Fruit fly (Drosophila melanogaster) whole organism, embryonic: ENCODE data around the gene dbe.

ENCODE experiments used
- CG10565 ChIP-seq: fragments of 200-800 bp; sonication (Bioruptor generic); optimal IDR thresholded peaks from 3 replicates; lab custom pipeline; 2016; ENCODE audit warnings: missing biosample characterization, mild to moderate bottlenecking, missing genetic modification characterization
- CG10654 ChIP-seq: fragments of 200-800 bp; sonication (Bioruptor generic); optimal IDR thresholded peaks from 2 replicates; lab custom pipeline; 2016; ENCODE audit warnings: missing biosample characterization, missing genetic modification characterization
- CG11504 ChIP-seq: fragments of 200-800 bp; sonication (Bioruptor generic); optimal IDR thresholded peaks from 3 replicates; lab custom pipeline; 2019; ENCODE audit warnings: missing biosample characterization, mild to moderate bottlenecking, missing genetic modification characterization, moderate library complexity
- CG12299 ChIP-seq: fragments of 200-800 bp; sonication (Bioruptor generic); optimal IDR thresholded peaks from 2 replicates; lab custom pipeline; 2018; ENCODE audit warnings: missing biosample characterization, mild to moderate bottlenecking, missing genetic modification characterization
- CG12744 ChIP-seq: fragments of 200-800 bp; sonication (Bioruptor generic); optimal IDR thresholded peaks from 2 replicates; lab custom pipeline; 2016; ENCODE audit warnings: missing biosample characterization, missing genetic modification characterization
- CG12769 ChIP-seq: fragments of 200-800 bp; sonication (Bioruptor generic); optimal IDR thresholded peaks from 2 replicates; lab custom pipeline; 2019; ENCODE audit warnings: missing biosample characterization, mild to moderate bottlenecking, missing genetic modification characterization, moderate library complexity
- CG13624 ChIP-seq: fragments of 200-800 bp; sonication (Bioruptor generic); optimal IDR thresholded peaks from 2 replicates; lab custom pipeline; 2016; ENCODE audit warnings: missing biosample characterization, missing genetic modification characterization
- CG13775 ChIP-seq: fragments of 200-800 bp; sonication (Bioruptor generic); optimal IDR thresholded peaks from 3 replicates; lab custom pipeline; 2017; ENCODE audit warnings: missing biosample characterization, mild to moderate bottlenecking, missing genetic modification characterization
- CG17829 ChIP-seq: fragments of 200-800 bp; optimal IDR thresholded peaks from 2 replicates; lab custom pipeline; 2019; ENCODE audit warnings: missing biosample characterization, mild to moderate bottlenecking, missing genetic modification characterization, moderate library complexity
- CG30020 ChIP-seq: fragments of 200-800 bp; optimal IDR thresholded peaks from 2 replicates; lab custom pipeline; 2019; ENCODE audit warnings: missing biosample characterization, mild to moderate bottlenecking, missing genetic modification characterization, moderate library complexity
- CG30403 ChIP-seq: fragments of 200-800 bp; sonication (Bioruptor generic); optimal IDR thresholded peaks from 3 replicates; lab custom pipeline; 2016; ENCODE audit warnings: missing biosample characterization, missing genetic modification characterization
- CG32532 ChIP-seq: fragments of 200-800 bp; sonication (Bioruptor generic); IDR thresholded peaks from 2 replicates; pipeline ENCODE4 v1.3.6; 2022; ENCODE audit warnings: missing biosample characterization, missing genetic modification characterization
- CG34422 ChIP-seq: fragments of 200-800 bp; sonication (Bioruptor generic); IDR thresholded peaks from 3 replicates; pipeline ENCODE4 v1.3.6; 2022; ENCODE audit warnings: missing biosample characterization, missing genetic modification characterization
- CG6689 ChIP-seq: fragments of 200-800 bp; sonication (Bioruptor generic); IDR thresholded peaks from 2 replicates; pipeline ENCODE4 v1.3.6; 2022; ENCODE audit warnings: missing biosample characterization, missing genetic modification characterization
- CG7372 ChIP-seq: fragments of 200-800 bp; sonication (Bioruptor generic); IDR thresholded peaks from 2 replicates; pipeline ENCODE4 v1.3.6; 2022; ENCODE audit warnings: missing biosample characterization, missing genetic modification characterization
- CG8089 ChIP-seq: fragments of 200-800 bp; sonication (Bioruptor generic); optimal IDR thresholded peaks from 3 replicates; lab custom pipeline; 2016; ENCODE audit warnings: missing biosample characterization, missing genetic modification characterization
- CG8765 ChIP-seq: fragments of 200-800 bp; sonication (Bioruptor generic); IDR thresholded peaks from 2 replicates; pipeline ENCODE4 v1.3.6; 2022; ENCODE audit warnings: missing biosample characterization, missing genetic modification characterization
- CG8924 ChIP-seq: fragments of 200-800 bp; optimal IDR thresholded peaks from 3 replicates; lab custom pipeline; 2019; ENCODE audit warnings: missing biosample characterization, mild to moderate bottlenecking, missing genetic modification characterization, moderate library complexity
- Dll ChIP-seq: fragments of 200-800 bp; sonication (Bioruptor generic); IDR thresholded peaks from 4 replicates; pipeline ENCODE4 v1.3.6; 2022; ENCODE audit warnings: missing biosample characterization, missing genetic modification characterization; ENCODE audit not compliant: partially characterized antibody
- Fer3 ChIP-seq: fragments of 200-800 bp; sonication (Bioruptor generic); optimal IDR thresholded peaks from 2 replicates; lab custom pipeline; 2018; ENCODE audit warnings: missing biosample characterization, mild to moderate bottlenecking, missing genetic modification characterization, moderate library complexity
- Hmr ChIP-seq: fragments of 200-800 bp; sonication (Bioruptor generic); optimal IDR thresholded peaks from 3 replicates; lab custom pipeline; 2017; ENCODE audit warnings: mild to moderate bottlenecking, missing biosample characterization, missing genetic modification reagents, missing genetic modification characterization
- Myb ChIP-seq: fragments of 200-800 bp; sonication (Bioruptor generic); optimal IDR thresholded peaks from 2 replicates; lab custom pipeline; 2016; ENCODE audit warnings: missing biosample characterization, missing genetic modification characterization
- Opbp ChIP-seq: fragments of 200-800 bp; sonication (Bioruptor generic); IDR thresholded peaks from 3 replicates; pipeline ENCODE4 v1.3.6; 2022; ENCODE audit warnings: missing biosample characterization, missing genetic modification characterization; ENCODE audit not compliant: partially characterized antibody
- PHDP ChIP-seq: fragments of 200-800 bp; sonication (Bioruptor generic); optimal IDR thresholded peaks from 3 replicates; lab custom pipeline; 2018; ENCODE audit warnings: missing biosample characterization, mild to moderate bottlenecking, missing genetic modification characterization, moderate library complexity
- Ptx1 ChIP-seq: fragments of 200-800 bp; sonication (Bioruptor generic); IDR thresholded peaks from 2 replicates; pipeline ENCODE4 v1.3.6; 2022; ENCODE audit warnings: missing biosample characterization, missing genetic modification characterization
- abd-A ChIP-seq: fragments of 200-800 bp; sonication (Bioruptor generic); optimal IDR thresholded peaks from 3 replicates; lab custom pipeline; 2019; ENCODE audit warnings: missing biosample characterization, mild to moderate bottlenecking, missing genetic modification characterization, moderate library complexity
- ash1 ChIP-seq: fragments of 200-800 bp; sonication (Bioruptor generic); optimal IDR thresholded peaks from 2 replicates; lab custom pipeline; 2018; ENCODE audit warnings: missing biosample characterization, mild to moderate bottlenecking, missing genetic modification characterization
- cad ChIP-seq: fragments of >200 bp; optimal IDR thresholded peaks from 2 replicates; lab custom pipeline; 2017; ENCODE audit warnings: missing biosample characterization, missing genetic modification characterization
- dati ChIP-seq: fragments of 200-800 bp; sonication (Bioruptor generic); IDR thresholded peaks from 2 replicates; pipeline ENCODE4 v1.3.6; 2022; ENCODE audit warnings: missing biosample characterization, missing genetic modification characterization
- ftz-f1 ChIP-seq: fragments of 200-800 bp; sonication (Bioruptor generic); optimal IDR thresholded peaks from 2 replicates; lab custom pipeline; 2016; ENCODE audit warnings: missing biosample characterization, missing genetic modification characterization
- fu2 ChIP-seq: fragments of 200-800 bp; sonication (Bioruptor generic); optimal IDR thresholded peaks from 2 replicates; lab custom pipeline; 2016; ENCODE audit warnings: missing biosample characterization, missing genetic modification characterization
- gcm ChIP-seq: fragments of 200-800 bp; sonication (Bioruptor generic); optimal IDR thresholded peaks from 2 replicates; lab custom pipeline; 2019; ENCODE audit warnings: missing biosample characterization, mild to moderate bottlenecking, missing genetic modification characterization, moderate library complexity
- gem ChIP-seq: fragments of 200-800 bp; sonication (Bioruptor generic); optimal IDR thresholded peaks from 2 replicates; lab custom pipeline; 2019; ENCODE audit warnings: missing biosample characterization, mild to moderate bottlenecking, missing genetic modification characterization, moderate library complexity
- grau ChIP-seq: fragments of 200-800 bp; optimal IDR thresholded peaks from 3 replicates; lab custom pipeline; 2019; ENCODE audit warnings: missing biosample characterization, mild to moderate bottlenecking, missing genetic modification characterization, moderate library complexity
- gsb-n ChIP-seq: fragments of 200-800 bp; sonication (Bioruptor generic); optimal IDR thresholded peaks from 3 replicates; lab custom pipeline; 2018; ENCODE audit warnings: missing biosample characterization, mild to moderate bottlenecking, missing genetic modification characterization
- her ChIP-seq: fragments of 200-800 bp; sonication (Bioruptor generic); optimal IDR thresholded peaks from 2 replicates; lab custom pipeline; 2016; ENCODE audit warnings: missing biosample characterization, missing genetic modification characterization
- hth ChIP-seq: fragments of >200 bp; optimal IDR thresholded peaks from 2 replicates; lab custom pipeline; 2017; ENCODE audit warnings: inconsistent platforms
- ind ChIP-seq: fragments of 200-800 bp; sonication (Bioruptor generic); optimal IDR thresholded peaks from 3 replicates; lab custom pipeline; 2016; ENCODE audit warnings: missing biosample characterization, missing genetic modification characterization
- jumu ChIP-seq: fragments of 200-800 bp; sonication (Bioruptor generic); optimal IDR thresholded peaks from 3 replicates; lab custom pipeline; 2016; ENCODE audit warnings: missing biosample characterization, missing genetic modification characterization
- knrl ChIP-seq: fragments of 200-800 bp; sonication (Bioruptor generic); IDR thresholded peaks from 3 replicates; pipeline ENCODE4 v1.3.6; 2022; ENCODE audit warnings: missing biosample characterization, missing genetic modification characterization; ENCODE audit not compliant: partially characterized antibody
- lab ChIP-seq: fragments of 200-800 bp; sonication (Bioruptor generic); optimal IDR thresholded peaks from 3 replicates; lab custom pipeline; 2017; ENCODE audit warnings: missing biosample characterization, missing genetic modification characterization, mild to moderate bottlenecking, moderate library complexity, missing genetic modification reagents
- nom ChIP-seq: fragments of 200-800 bp; sonication (Bioruptor generic); optimal IDR thresholded peaks from 2 replicates; lab custom pipeline; 2017; ENCODE audit warnings: missing biosample characterization, missing genetic modification characterization, mild to moderate bottlenecking, moderate library complexity, missing genetic modification reagents
- onecut ChIP-seq: fragments of 200-800 bp; sonication (Bioruptor generic); IDR thresholded peaks from 2 replicates; pipeline ENCODE4 v1.3.6; 2022; ENCODE audit warnings: missing biosample characterization, missing genetic modification characterization
- org-1 ChIP-seq: fragments of 200-800 bp; sonication (Bioruptor generic); optimal IDR thresholded peaks from 2 replicates; lab custom pipeline; 2017; ENCODE audit warnings: missing biosample characterization, missing genetic modification characterization
- pita ChIP-seq: fragments of 200-800 bp; sonication (Bioruptor generic); optimal IDR thresholded peaks from 2 replicates; lab custom pipeline; 2017; ENCODE audit warnings: missing biosample characterization, mild to moderate bottlenecking, missing genetic modification characterization
- sisA ChIP-seq: fragments of 200-800 bp; sonication (Bioruptor generic); IDR thresholded peaks from 2 replicates; pipeline ENCODE4 v1.3.6; 2022; ENCODE audit warnings: missing biosample characterization, missing genetic modification characterization
- stc ChIP-seq: fragments of 200-800 bp; sonication (Bioruptor generic); IDR thresholded peaks from 2 replicates; pipeline ENCODE4 v1.3.6; 2022; ENCODE audit warnings: missing biosample characterization, missing genetic modification characterization
- tap ChIP-seq: fragments of 200-800 bp; optimal IDR thresholded peaks from 3 replicates; lab custom pipeline; 2019; ENCODE audit warnings: missing biosample characterization, mild to moderate bottlenecking, missing genetic modification characterization, moderate library complexity
- trem ChIP-seq: fragments of 200-800 bp; optimal IDR thresholded peaks from 3 replicates; lab custom pipeline; 2019; ENCODE audit warnings: missing biosample characterization, mild to moderate bottlenecking, missing genetic modification characterization, moderate library complexity
- wor ChIP-seq: fragments of 200-800 bp; sonication (Bioruptor generic); IDR thresholded peaks from 2 replicates; pipeline ENCODE4 v1.3.6; 2022; ENCODE audit warnings: missing biosample characterization, missing genetic modification characterization

The dbe gene

DNA sequence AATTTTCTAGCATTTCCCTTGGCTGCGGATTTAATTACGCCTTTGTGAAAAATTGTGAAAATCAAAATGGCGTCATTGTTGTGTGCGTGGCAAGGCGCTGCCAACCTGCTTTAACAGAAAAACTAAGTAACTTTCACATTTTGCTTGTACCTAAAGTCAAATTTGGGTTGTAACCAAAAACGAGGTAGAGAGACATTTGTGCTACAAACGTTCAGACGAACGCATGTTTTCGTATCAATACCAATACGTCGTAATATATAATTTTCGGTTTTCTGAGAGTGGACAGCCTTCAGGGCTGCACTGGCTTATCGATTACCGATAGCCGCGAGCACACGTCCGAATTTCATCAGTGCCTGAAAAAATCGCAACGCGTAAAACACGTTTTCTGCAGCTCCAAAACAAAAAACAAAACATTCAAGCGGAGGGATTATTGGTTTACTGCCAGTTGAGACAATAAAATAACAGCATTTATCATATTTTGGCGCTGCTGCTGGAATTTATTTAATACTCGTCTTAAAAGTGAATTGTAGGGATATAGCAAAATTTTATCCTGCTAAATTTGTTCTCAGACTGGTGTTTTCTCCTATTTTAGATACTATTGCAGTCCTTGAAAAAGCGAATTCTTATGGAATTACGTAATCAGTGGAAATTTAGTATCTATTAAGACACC lies 1.2 kb upstream of the dbe start (continued):
- TF ChIP-seq Dll (GFP tag; lab: Robert Waterston, UW) (peak; percentile 50; the same call in 1 of the 4 replicates), knrl (GFP tag; lab: Robert Waterston, UW) (peak; percentile 52; the same call in 2 of the 3 replicates), dati (GFP tag; lab: Robert Waterston, UW) (0 out of 2 replicates have a peak, but pooled peaks have one; percentile 10), pita (GFP tag; lab: Kevin White, UChicago) (no peak), org-1 (GFP tag; lab: Kevin White, UChicago) (peak; percentile 59), Fer3 (peak; percentile 48), CG30020 (tag; lab: Kevin White, UChicago) (no peak), wor (GFP tag; lab: Robert Waterston, UW) (no peak), fu2 (GFP tag; lab: Kevin White, UChicago) (peak; percentile 64), sisA (GFP tag; lab: Robert Waterston, UW) (peak; percentile 80), Opbp (GFP tag; lab: Robert Waterston, UW) (peak; percentile 43; the same call in 1 of the 3 replicates), stc (GFP tag; lab: Robert Waterston, UW) (peak; percentile 68), CG13775 (GFP tag; lab: Kevin White, UChicago) (peak; percentile 69), CG8089 (GFP tag; lab: Kevin White, UChicago) (peak; percentile 50), CG10654 (GFP tag; lab: Kevin White, UChicago) (peak; percentile 60), CG13624 (GFP tag; lab: Kevin White, UChicago) (peak; percentile 92), Hmr (GFP tag; lab: Kevin White, UChicago) (peak; percentile 50), grau (tag; lab: Kevin White, UChicago) (peak; percentile 68), gcm (no peak), lab (GFP tag; lab: Kevin White, UChicago) (peak; percentile 71), onecut (GFP tag; lab: Robert Waterston, UW) (peak; percentile 79), her (peak; percentile 77), gsb-n (tag; lab: Kevin White, UChicago) (peak; percentile 46), trem (tag; lab: Kevin White, UChicago) (peak; percentile 100), PHDP (tag; lab: Kevin White, UChicago) (peak; percentile 50), ind (GFP tag; lab: Kevin White, UChicago) (peak; percentile 78), tap (tag; lab: Kevin White, UChicago) (no peak), Myb (GFP tag; lab: Kevin White, UChicago) (peak; percentile 41), abd-A (tag; lab: Kevin White, UChicago) (no peak), ash1 (GFP tag; lab: Kevin White, UChicago) (no peak), CG12769 (tag; lab: Kevin White, UChicago) (peak; percentile 63), CG8924 (tag; lab: Kevin White, UChicago) (peak; percentile 68), ftz-f1 (GFP tag; lab: Kevin White, UChicago) (no peak), jumu (GFP tag; lab: Kevin White, UChicago) (peak; percentile 70), CG12299 (tag; lab: Kevin White, UChicago) (no peak), CG6689 (peak; percentile 81), nom (GFP tag; lab: Kevin White, UChicago) (no peak), CG32532 (GFP tag; lab: Robert Waterston, UW) (peak; percentile 84), hth (lab: Kevin White, UChicago) (no peak), CG11504 (peak; percentile 62), CG34422 (GFP tag; lab: Robert Waterston, UW) (no peak; the same call in 2 of the 3 replicates), CG7372 (GFP tag; lab: Robert Waterston, UW) (no peak), cad (no peak), CG12744 (GFP tag; lab: Kevin White, UChicago) (peak; percentile 8), gem (peak; percentile 74), CG17829 (peak; percentile 56), Ptx1 (GFP tag; lab: Robert Waterston, UW) (peak; percentile 70), CG30403 (GFP tag; lab: Kevin White, UChicago) (peak; percentile 74), CG8765 (GFP tag; lab: Robert Waterston, UW) (peak; percentile 51; the same call in 1 of the 2 replicates), CG10565 (GFP tag; lab: Kevin White, UChicago) (no peak)
